Fruit fly (Drosophila melanogaster) whole organism, adult: Measurements from ENCODE around the gene Vps4.

Source experiments
- CG12768 ChIP-seq: fragments of 200-800 bp; sonication (Bioruptor generic); optimal IDR thresholded peaks from 2 replicates; lab custom pipeline; 2017; ENCODE audit warnings: missing biosample characterization, missing genetic modification characterization, mild to moderate bottlenecking, moderate library complexity, missing genetic modification reagents
- CG5204 ChIP-seq: fragments of 200-800 bp; sonication (Bioruptor generic); optimal IDR thresholded peaks from 2 replicates; lab custom pipeline; 2016; ENCODE audit warnings: missing biosample characterization, missing genetic modification characterization
- CG7045 ChIP-seq: fragments of 200-800 bp; sonication (Bioruptor generic); optimal IDR thresholded peaks from 2 replicates; lab custom pipeline; 2017; ENCODE audit warnings: missing biosample characterization, mild to moderate bottlenecking, missing genetic modification characterization
- Crg-1 ChIP-seq: fragments of 200-800 bp; sonication (Bioruptor generic); optimal IDR thresholded peaks from 2 replicates; lab custom pipeline; 2016; ENCODE audit warnings: missing biosample characterization, missing genetic modification characterization
- Hr96 ChIP-seq: fragments of 200-800 bp; sonication (Bioruptor generic); optimal IDR thresholded peaks from 2 replicates; lab custom pipeline; 2016; ENCODE audit warnings: missing biosample characterization, missing genetic modification characterization
- cnc ChIP-seq, 2 experiments: fragments of >200 bp; optimal IDR thresholded peaks; 2 replicates each; lab custom pipeline; 2017
- kay ChIP-seq: fragments of 200-800 bp; sonication (Bioruptor generic); peaks from one replicate; lab custom pipeline; 2016; ENCODE audit warnings: missing biosample characterization, missing genetic modification characterization, borderline replicate concordance
- tj ChIP-seq: fragments of 200-800 bp; sonication (Bioruptor generic); optimal IDR thresholded peaks from 3 replicates; lab custom pipeline; 2017; ENCODE audit warnings: missing biosample characterization, mild to moderate bottlenecking, missing genetic modification characterization, moderate library complexity

- TF ChIP-seq CG7045 (GFP tag; lab: Kevin White, UChicago) (no peak), kay (GFP tag; lab: Kevin White, UChicago) (peak; percentile 65), tj (GFP tag; lab: Kevin White, UChicago) (peak; percentile 72), Crg-1 (GFP tag; lab: Kevin White, UChicago) (no peak), Hr96 (GFP tag; lab: Kevin White, UChicago) (no peak), cnc (optimal IDR thresholded peaks at IDR 0.05; lab: Kevin White, UChicago) (no peak), CG5204 (GFP tag; lab: Kevin White, UChicago) (no peak), CG12768 (GFP tag; lab: Kevin White, UChicago) (no peak)
These were observed at the start of gene Vps4, which contains the start of gene CG7772 for dm6 chrX:17907184-17908006.
